Fruit fly (Drosophila melanogaster) whole organism, embryonic: ENCODE measurements around the gene Ripalpha.

Experiments used
- Atf-2 ChIP-seq: fragments of 200-800 bp; sonication (Bioruptor generic); optimal IDR thresholded peaks from 2 replicates; lab custom pipeline; 2016; ENCODE audit warnings: missing biosample characterization, missing genetic modification characterization
- CG10209 ChIP-seq: fragments of 200-800 bp; sonication (Bioruptor generic); optimal IDR thresholded peaks from 3 replicates; lab custom pipeline; 2017; ENCODE audit warnings: missing biosample characterization, mild to moderate bottlenecking, missing genetic modification characterization, missing genetic modification reagents
- CG10274 ChIP-seq: fragments of 200-800 bp; sonication (Bioruptor generic); optimal IDR thresholded peaks from 3 replicates; lab custom pipeline; 2017; ENCODE audit warnings: missing biosample characterization, mild to moderate bottlenecking, missing genetic modification characterization
- CG10321 ChIP-seq: fragments of 200-800 bp; sonication (Bioruptor generic); IDR thresholded peaks from 2 replicates; pipeline ENCODE4 v1.3.6; 2022; ENCODE audit warnings: missing biosample characterization, missing genetic modification characterization
- CG10431 ChIP-seq: fragments of 200-800 bp; sonication (Bioruptor generic); optimal IDR thresholded peaks from 3 replicates; lab custom pipeline; 2018; ENCODE audit warnings: missing biosample characterization, mild to moderate bottlenecking, missing genetic modification characterization
- CG10654 ChIP-seq: fragments of 200-800 bp; sonication (Bioruptor generic); optimal IDR thresholded peaks from 2 replicates; lab custom pipeline; 2016; ENCODE audit warnings: missing biosample characterization, missing genetic modification characterization
- CG11085 ChIP-seq: fragments of 200-800 bp; sonication (Bioruptor generic); IDR thresholded peaks from 2 replicates; pipeline ENCODE4 v1.3.6; 2022; ENCODE audit warnings: missing biosample characterization, missing genetic modification characterization
- CG1647 ChIP-seq: fragments of 200-800 bp; sonication (Bioruptor generic); optimal IDR thresholded peaks from 3 replicates; lab custom pipeline; 2016; ENCODE audit warnings: missing biosample characterization, missing genetic modification characterization
- CG16863 ChIP-seq: fragments of 200-800 bp; sonication (Bioruptor generic); optimal IDR thresholded peaks from 3 replicates; lab custom pipeline; 2016; ENCODE audit warnings: missing biosample characterization, missing genetic modification characterization
- CG31224 ChIP-seq: fragments of 200-800 bp; sonication (Bioruptor generic); IDR thresholded peaks from 2 replicates; pipeline ENCODE4 v1.3.6; 2022; ENCODE audit warnings: missing biosample characterization, missing genetic modification characterization
- CG34224 ChIP-seq: fragments of 200-800 bp; sonication (Bioruptor generic); IDR thresholded peaks from 3 replicates; pipeline ENCODE4 v1.3.6; 2022; ENCODE audit warnings: missing biosample characterization, missing genetic modification characterization; ENCODE audit not compliant: partially characterized antibody
- CG4707 ChIP-seq: fragments of 200-800 bp; sonication (Bioruptor generic); optimal IDR thresholded peaks from 2 replicates; lab custom pipeline; 2018; ENCODE audit warnings: missing biosample characterization, mild to moderate bottlenecking, missing genetic modification characterization, moderate library complexity
- CG6765 ChIP-seq: fragments of 200-800 bp; sonication (Bioruptor generic); optimal IDR thresholded peaks from 3 replicates; lab custom pipeline; 2017; ENCODE audit warnings: missing biosample characterization, mild to moderate bottlenecking, missing genetic modification characterization
- CG7357 ChIP-seq: fragments of 200-800 bp; sonication (Bioruptor generic); IDR thresholded peaks from 3 replicates; pipeline ENCODE4 v1.3.6; 2022; ENCODE audit warnings: missing biosample characterization, missing genetic modification characterization
- CG8281 ChIP-seq: fragments of 200-800 bp; sonication (Bioruptor generic); optimal IDR thresholded peaks from 2 replicates; lab custom pipeline; 2018; ENCODE audit warnings: missing biosample characterization, mild to moderate bottlenecking, missing genetic modification characterization, moderate library complexity
- CG8924 ChIP-seq: fragments of 200-800 bp; optimal IDR thresholded peaks from 3 replicates; lab custom pipeline; 2019; ENCODE audit warnings: missing biosample characterization, mild to moderate bottlenecking, missing genetic modification characterization, moderate library complexity
- CHES-1-like ChIP-seq: fragments of 200-800 bp; sonication (Bioruptor generic); optimal IDR thresholded peaks from 2 replicates; lab custom pipeline; 2016; ENCODE audit warnings: missing biosample characterization, missing genetic modification characterization
- CrebB ChIP-seq: fragments of 200-800 bp; sonication (Bioruptor generic); optimal IDR thresholded peaks from 3 replicates; lab custom pipeline; 2018; ENCODE audit warnings: missing biosample characterization, mild to moderate bottlenecking, missing genetic modification characterization
- D19A ChIP-seq: fragments of 200-800 bp; optimal IDR thresholded peaks from 3 replicates; lab custom pipeline; 2019; ENCODE audit warnings: missing biosample characterization, mild to moderate bottlenecking, missing genetic modification characterization, moderate library complexity
- Doc2 ChIP-seq: fragments of 200-800 bp; sonication (Bioruptor generic); IDR thresholded peaks from 2 replicates; pipeline ENCODE4 v1.3.6; 2022; ENCODE audit warnings: missing biosample characterization, missing genetic modification characterization
- Doc3 ChIP-seq: fragments of 200-800 bp; sonication (Bioruptor generic); IDR thresholded peaks from 3 replicates; pipeline ENCODE4 v1.3.6; 2022; ENCODE audit warnings: missing biosample characterization, missing genetic modification characterization; ENCODE audit not compliant: partially characterized antibody
- Ets65A ChIP-seq: fragments of 200-800 bp; sonication (Bioruptor generic); peaks from one replicate; lab custom pipeline; 2016; ENCODE audit warnings: missing biosample characterization, missing genetic modification characterization
- Gsc ChIP-seq: fragments of 200-800 bp; sonication (Bioruptor generic); IDR thresholded peaks from 2 replicates; pipeline ENCODE4 v1.3.6; 2022; ENCODE audit warnings: missing biosample characterization, missing genetic modification characterization
- HmgD ChIP-seq: fragments of 200-800 bp; sonication (Bioruptor generic); optimal IDR thresholded peaks from 3 replicates; lab custom pipeline; 2016; ENCODE audit warnings: missing biosample characterization, missing genetic modification characterization
- Lpt ChIP-seq: fragments of >200 bp; optimal IDR thresholded peaks from 2 replicates; lab custom pipeline; 2018; ENCODE audit warnings: missing biosample characterization, missing genetic modification characterization
- Myb ChIP-seq: fragments of 200-800 bp; sonication (Bioruptor generic); optimal IDR thresholded peaks from 2 replicates; lab custom pipeline; 2016; ENCODE audit warnings: missing biosample characterization, missing genetic modification characterization
- NFAT ChIP-seq: fragments of 200-800 bp; sonication (Bioruptor generic); IDR thresholded peaks from 2 replicates; pipeline ENCODE4 v1.3.6; 2022; ENCODE audit warnings: missing biosample characterization, missing genetic modification characterization
- Opbp ChIP-seq: fragments of 200-800 bp; sonication (Bioruptor generic); IDR thresholded peaks from 3 replicates; pipeline ENCODE4 v1.3.6; 2022; ENCODE audit warnings: missing biosample characterization, missing genetic modification characterization; ENCODE audit not compliant: partially characterized antibody
- Sox102F ChIP-seq: fragments of 200-800 bp; sonication (Bioruptor generic); optimal IDR thresholded peaks from 2 replicates; lab custom pipeline; 2018; ENCODE audit warnings: missing biosample characterization, mild to moderate bottlenecking, missing genetic modification characterization, moderate library complexity
- Stat92E ChIP-seq, 3 experiments: fragments of >200 bp in 2 of 3; fragments of 200-800 bp in 1 of 3; sonication (Bioruptor generic) in 1 of 3; optimal IDR thresholded peaks; 2 replicates each; lab custom pipeline; 2017 to 2019; ENCODE audit warnings: missing biosample characterization in 3 of 3, missing genetic modification characterization in 3 of 3, mild to moderate bottlenecking in 1 of 3, moderate library complexity in 1 of 3
- bsh ChIP-seq, 2 experiments: fragments of 200-800 bp; sonication (Bioruptor generic); optimal IDR thresholded peaks; 2 replicates each; lab custom pipeline; 2017 to 2018; ENCODE audit warnings: mild to moderate bottlenecking in 2 of 2, missing biosample characterization in 2 of 2, missing genetic modification characterization in 2 of 2, moderate library complexity in 1 of 2
- cad ChIP-seq: fragments of >200 bp; optimal IDR thresholded peaks from 2 replicates; lab custom pipeline; 2017; ENCODE audit warnings: missing biosample characterization, missing genetic modification characterization
- cas ChIP-seq: fragments of 200-800 bp; sonication (Bioruptor generic); IDR thresholded peaks from 2 replicates; pipeline ENCODE4 v1.3.6; 2022; ENCODE audit warnings: missing biosample characterization, missing genetic modification characterization
- da ChIP-seq: fragments of 200-800 bp; sonication (Bioruptor generic); optimal IDR thresholded peaks from 2 replicates; lab custom pipeline; 2016; ENCODE audit warnings: missing biosample characterization, missing genetic modification characterization
- disco-r ChIP-seq: fragments of 200-800 bp; sonication (Bioruptor generic); optimal IDR thresholded peaks from 2 replicates; lab custom pipeline; 2016; ENCODE audit warnings: missing biosample characterization, missing genetic modification characterization
- en ChIP-seq: fragments of 200-800 bp; sonication (Bioruptor generic); optimal IDR thresholded peaks from 2 replicates; lab custom pipeline; 2016; ENCODE audit warnings: missing biosample characterization, missing genetic modification characterization
- fd3F ChIP-seq: fragments of 200-800 bp; sonication (Bioruptor generic); optimal IDR thresholded peaks from 2 replicates; lab custom pipeline; 2018; ENCODE audit warnings: missing biosample characterization, mild to moderate bottlenecking, missing genetic modification characterization, moderate library complexity
- fu2 ChIP-seq: fragments of 200-800 bp; sonication (Bioruptor generic); optimal IDR thresholded peaks from 2 replicates; lab custom pipeline; 2016; ENCODE audit warnings: missing biosample characterization, missing genetic modification characterization
- gfzf ChIP-seq: fragments of 200-800 bp; sonication (Bioruptor generic); optimal IDR thresholded peaks from 2 replicates; lab custom pipeline; 2016; ENCODE audit warnings: missing biosample characterization, mild to moderate bottlenecking, missing genetic modification characterization, moderate library complexity
- gsb ChIP-seq: fragments of 200-800 bp; sonication (Bioruptor generic); IDR thresholded peaks from 2 replicates; pipeline ENCODE4 v1.3.6; 2022; ENCODE audit warnings: missing biosample characterization, missing genetic modification characterization
- her ChIP-seq: fragments of 200-800 bp; sonication (Bioruptor generic); optimal IDR thresholded peaks from 2 replicates; lab custom pipeline; 2016; ENCODE audit warnings: missing biosample characterization, missing genetic modification characterization
- jumu ChIP-seq: fragments of 200-800 bp; sonication (Bioruptor generic); optimal IDR thresholded peaks from 3 replicates; lab custom pipeline; 2016; ENCODE audit warnings: missing biosample characterization, missing genetic modification characterization
- ken ChIP-seq: fragments of 200-800 bp; sonication (Bioruptor generic); IDR thresholded peaks from 3 replicates; pipeline ENCODE4 v1.3.6; 2022; ENCODE audit warnings: missing biosample characterization, missing genetic modification characterization
- klu ChIP-seq: fragments of 200-800 bp; sonication (Bioruptor generic); IDR thresholded peaks from 2 replicates; pipeline ENCODE4 v1.3.6; 2022; ENCODE audit warnings: missing biosample characterization, missing genetic modification characterization
- lmd ChIP-seq: fragments of 200-800 bp; sonication (Bioruptor generic); IDR thresholded peaks from 2 replicates; pipeline ENCODE4 v1.3.6; 2022; ENCODE audit warnings: missing biosample characterization, missing genetic modification characterization
- luna ChIP-seq: fragments of 200-800 bp; sonication (Bioruptor generic); optimal IDR thresholded peaks from 2 replicates; lab custom pipeline; 2016; ENCODE audit warnings: missing biosample characterization, missing genetic modification characterization
- maf-S ChIP-seq: fragments of 200-800 bp; sonication (Bioruptor generic); optimal IDR thresholded peaks from 2 replicates; lab custom pipeline; 2016; ENCODE audit warnings: missing biosample characterization, missing genetic modification characterization
- sc ChIP-seq, 3 experiments: fragments of >200 bp in 2 of 3; fragments of 200-800 bp in 1 of 3; sonication (Bioruptor generic) in 1 of 3; optimal IDR thresholded peaks; 2 replicates in 2 of 3; 3 replicates in 1 of 3; lab custom pipeline; 2017; ENCODE audit warnings: mild to moderate bottlenecking in 1 of 3, missing biosample characterization in 1 of 3, missing genetic modification characterization in 1 of 3, missing genetic modification reagents in 1 of 3
- sd ChIP-seq: fragments of 200-800 bp; sonication (Bioruptor generic); optimal IDR thresholded peaks from 3 replicates; lab custom pipeline; 2018; ENCODE audit warnings: missing biosample characterization, mild to moderate bottlenecking, missing genetic modification characterization, moderate library complexity
- sr ChIP-seq: fragments of 200-800 bp; sonication (Bioruptor generic); IDR thresholded peaks from 3 replicates; pipeline ENCODE4 v1.3.6; 2022; ENCODE audit warnings: missing biosample characterization, missing genetic modification characterization
- tx ChIP-seq: fragments of 200-800 bp; sonication (Bioruptor generic); optimal IDR thresholded peaks from 2 replicates; lab custom pipeline; 2016; ENCODE audit warnings: missing biosample characterization, missing genetic modification characterization
- wdn ChIP-seq: fragments of 200-800 bp; sonication (Bioruptor generic); IDR thresholded peaks from 2 replicates; pipeline ENCODE4 v1.3.6; 2022; ENCODE audit warnings: missing biosample characterization, missing genetic modification characterization

The Ripalpha gene

dm6 chr2L:10246785-10247190 is 46.0 kb upstream of the Ripalpha start, which contains the start of gene chico (continued):
- TF ChIP-seq CG10274 (GFP tag; lab: Kevin White, UChicago) (no peak), klu (GFP tag; lab: Robert Waterston, UW) (no peak), CG10654 (GFP tag; lab: Kevin White, UChicago) (no peak), Ets65A (GFP tag; lab: Kevin White, UChicago) (no peak), Doc2 (no peak), sd (peak; percentile 82), cad (GFP tag; lab: Kevin White, UChicago) (no peak), CG4707 (no peak), da (GFP tag; lab: Kevin White, UChicago) (no peak), CG16863 (GFP tag; lab: Kevin White, UChicago) (no peak), CG8281 (tag; lab: Kevin White, UChicago) (no peak), CHES-1-like (GFP tag; lab: Kevin White, UChicago) (peak; percentile 18), NFAT (GFP tag; lab: Robert Waterston, UW) (no peak), CG10431 (GFP tag; lab: Kevin White, UChicago) (no peak), Myb (peak; percentile 90), gsb (GFP tag; lab: Robert Waterston, UW) (no peak), CG8924 (tag; lab: Kevin White, UChicago) (peak; percentile 44), fu2 (GFP tag; lab: Kevin White, UChicago) (no peak), sc (optimal IDR thresholded peaks at IDR 0.05; lab: Kevin White, UChicago) (no peak), sc (GFP tag; optimal IDR thresholded peaks at IDR 0.05; lab: Kevin White, UChicago) (no peak), tx (no peak), CG1647 (GFP tag; lab: Kevin White, UChicago) (no peak), CG10209 (GFP tag; lab: Kevin White, UChicago) (no peak), CG11085 (GFP tag; lab: Robert Waterston, UW) (no peak), luna (GFP tag; lab: Kevin White, UChicago) (no peak), ken (GFP tag; lab: Robert Waterston, UW) (no peak), cas (GFP tag; lab: Robert Waterston, UW) (no peak), fd3F (no peak), CG31224 (GFP tag; lab: Robert Waterston, UW) (no peak), sr (GFP tag; lab: Robert Waterston, UW) (no peak), her (GFP tag; lab: Kevin White, UChicago) (peak; percentile 42), Gsc (GFP tag; lab: Robert Waterston, UW) (no peak), Opbp (GFP tag; lab: Robert Waterston, UW) (no peak; the same call in 1 of the 3 replicates), D19A (tag; lab: Kevin White, UChicago) (no peak), CG10321 (GFP tag; lab: Robert Waterston, UW) (no peak), wdn (GFP tag; lab: Robert Waterston, UW) (no peak), Lpt (GFP tag; lab: Kevin White, UChicago) (no peak), disco-r (GFP tag; lab: Kevin White, UChicago) (no peak), Sox102F (GFP tag; lab: Kevin White, UChicago) (no peak), HmgD (GFP tag; lab: Kevin White, UChicago) (no peak), Atf-2 (no peak), CrebB (tag; lab: Kevin White, UChicago) (no peak), CG34224 (peak; percentile 56), CG6765 (no peak), Stat92E (GFP tag; optimal IDR thresholded peaks at IDR 0.05; lab: Kevin White, UChicago) (peak in 1 of 3 experiments; percentile 17), maf-S (GFP tag; lab: Kevin White, UChicago) (no peak), en (GFP tag; lab: Kevin White, UChicago) (no peak), lmd (no peak), CG7357 (no peak), bsh (GFP tag; optimal IDR thresholded peaks at IDR 0.05; lab: Kevin White, UChicago) (no peak), gfzf (GFP tag; lab: Kevin White, UChicago) (peak; percentile 38), jumu (GFP tag; lab: Kevin White, UChicago) (no peak), Doc3 (GFP tag; lab: Robert Waterston, UW) (peak; percentile 50; the same call in 1 of the 3 replicates)
